Worm (Caenorhabditis elegans): Measurements from ENCODE around the gene C28A5.2.
A peak's percentile ranks its signal among the peaks of the same experiment; 100 is the strongest.

The C28A5.2 gene

ce11 chrIII:4439493-4439983, at the start of gene C28A5.2:
Gene C28A5.2, minus strand, starts transcription at chrIII:4439543.
- TF ChIP-seq sup-37 (GFP tag; optimal IDR thresholded peaks at IDR 0.05) (no peak), nhr-28 (tag; optimal IDR thresholded peaks at IDR 0.05) (no peak), efl-1 (optimal IDR thresholded peaks at IDR 0.05) (no peak), efl-1 (GFP tag; optimal IDR thresholded peaks at IDR 0.05 in 1 of 2) (peak in 1 of 2 experiments; percentile 29), egl-13 (tag; optimal IDR thresholded peaks at IDR 0.05) (no peak), zip-4 (GFP tag; optimal IDR thresholded peaks at IDR 0.05) (no peak)

ce11 chrIII:4488892-4489409, 49.6 kb upstream of the C28A5.2 start, which contains the start of gene cpg-1:
Gene cpg-1, plus strand, starts transcription at chrIII:4489359.
- no peak for TF ChIP-seq sptf-1 (tag; optimal IDR thresholded peaks at IDR 0.05)
- TF ChIP-seq nhr-19 (GFP tag; conservative IDR thresholded peaks at IDR 0.05): no peak
- TF ChIP-seq ets-5 (GFP tag; IDR thresholded peaks at IDR 0.05): no peak
- TF ChIP-seq lsy-2 (tag; optimal IDR thresholded peaks at IDR 0.05): no peak
- TF ChIP-seq alr-1 (tag; optimal IDR thresholded peaks at IDR 0.05; ENCODE audit: borderline replicate concordance): no peak
- no peak for TF ChIP-seq sox-4 (tag; optimal IDR thresholded peaks at IDR 0.05)
- no peak for TF ChIP-seq ztf-11 (tag; optimal IDR thresholded peaks at IDR 0.05)
- TF ChIP-seq skn-1 (tag; optimal IDR thresholded peaks at IDR 0.05): no peak
- no peak for TF ChIP-seq ztf-4 (tag; optimal IDR thresholded peaks at IDR 0.05)
- TF ChIP-seq nhr-85 (tag): no peak
- no peak for TF ChIP-seq nhr-11 (tag; optimal IDR thresholded peaks at IDR 0.05)
- TF ChIP-seq F16B12.6 (tag; optimal IDR thresholded peaks at IDR 0.05): no peak
- TF ChIP-seq irx-1 (tag; optimal IDR thresholded peaks at IDR 0.05): no peak
- no peak for TF ChIP-seq elt-3 (tag; optimal IDR thresholded peaks at IDR 0.05)
- no peak for TF ChIP-seq C04F5.9 (tag; optimal IDR thresholded peaks at IDR 0.05)
- TF ChIP-seq nhr-84 (tag; optimal IDR thresholded peaks at IDR 0.05): no peak
- TF ChIP-seq zip-4 (GFP tag; optimal IDR thresholded peaks at IDR 0.05): no peak

- TF ChIP-seq nhr-237 (tag; optimal IDR thresholded peaks at IDR 0.05) (peak; percentile 9), isw-1 (GFP tag; IDR thresholded peaks at IDR 0.05) (no peak), fkh-8 (tag; optimal IDR thresholded peaks at IDR 0.05) (peak; percentile 44), pax-3 (tag; optimal IDR thresholded peaks at IDR 0.05) (no peak), nhr-20 (tag; optimal IDR thresholded peaks at IDR 0.05) (no peak), dsc-1 (tag; optimal IDR thresholded peaks at IDR 0.05) (peak; percentile 74), nhr-85 (tag) (no peak), ama-1 (optimal IDR thresholded peaks at IDR 0.05) (no peak), efl-3 (GFP tag; optimal IDR thresholded peaks at IDR 0.05) (no peak), lin-15B (tag; optimal IDR thresholded peaks at IDR 0.05) (no peak), rnt-1 (tag; optimal IDR thresholded peaks at IDR 0.05) (no peak), unc-86 (tag; optimal IDR thresholded peaks at IDR 0.05) (no peak), vab-15 (tag; optimal IDR thresholded peaks at IDR 0.05) (no peak), sptf-1 (tag; optimal IDR thresholded peaks at IDR 0.05) (no peak), nhr-84 (tag; optimal IDR thresholded peaks at IDR 0.05) (no peak), pqm-1 (tag; optimal IDR thresholded peaks at IDR 0.05) (no peak), lir-3 (tag; optimal IDR thresholded peaks at IDR 0.05; ENCODE audit: poor library complexity) (no peak), nhr-11 (tag; optimal IDR thresholded peaks at IDR 0.05) (peak; percentile 90), snpc-4 (tag; optimal IDR thresholded peaks at IDR 0.05) (no peak), fos-1 (tag; optimal IDR thresholded peaks at IDR 0.05) (no peak), mab-9 (GFP tag; IDR thresholded peaks at IDR 0.05) (no peak), swsn-7 (tag; optimal IDR thresholded peaks at IDR 0.05) (peak; percentile 8), mdl-1 (tag; optimal IDR thresholded peaks at IDR 0.05) (no peak), ceh-82 (tag; optimal IDR thresholded peaks at IDR 0.05) (no peak), lin-39 (tag; optimal IDR thresholded peaks at IDR 0.05) (no peak), skn-1 (tag; optimal IDR thresholded peaks at IDR 0.05) (no peak), jun-1 (tag; optimal IDR thresholded peaks at IDR 0.05) (no peak), ceh-63 (GFP tag; optimal IDR thresholded peaks at IDR 0.05) (no peak), egl-13 (tag; optimal IDR thresholded peaks at IDR 0.05) (no peak), unc-30 (tag; optimal IDR thresholded peaks at IDR 0.05) (no peak), ces-1 (GFP tag; optimal IDR thresholded peaks at IDR 0.05) (no peak), lsy-2 (tag; optimal IDR thresholded peaks at IDR 0.05) (peak in 1 of 2 experiments; percentile 14), fkh-4 (tag; optimal IDR thresholded peaks at IDR 0.05; ENCODE audit: borderline replicate concordance) (no peak), nhr-71 (tag; optimal IDR thresholded peaks at IDR 0.05) (peak; percentile 39), ztf-4 (tag; optimal IDR thresholded peaks at IDR 0.05) (no peak), lin-35 (GFP tag; optimal IDR thresholded peaks at IDR 0.05) (no peak)
These were observed 47.9 kb upstream of the C28A5.2 start for ce11 chrIII:4487271-4487670.

Measured in whole organism, L1 larva.